Fruit fly (Drosophila melanogaster): ENCODE results near the gene Sse.

DNA sequence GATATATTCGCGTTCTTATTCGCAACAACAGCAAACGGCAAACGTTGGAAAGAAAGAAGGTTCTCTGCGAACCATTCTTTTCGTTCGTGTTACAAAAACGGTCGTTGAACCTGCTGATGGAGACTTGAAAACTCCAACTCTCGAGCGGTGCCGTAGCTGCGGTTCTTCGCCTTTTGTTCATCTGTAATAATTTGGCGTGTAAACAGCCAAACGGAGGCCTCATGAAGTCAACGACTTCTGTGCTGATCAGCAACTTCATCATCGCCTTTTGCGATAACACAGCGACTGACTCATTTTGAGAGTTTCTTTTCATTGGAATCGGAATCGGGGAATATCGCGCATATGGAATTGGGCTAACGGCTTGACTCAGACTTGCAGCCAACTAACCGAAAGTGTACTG, 44.7 kb downstream of the Sse start:
- TF ChIP-seq CG33017 (tag; optimal IDR thresholded peaks at IDR 0.05) (no peak), pad (GFP tag; optimal IDR thresholded peaks at IDR 0.05) (no peak), toe (GFP tag; optimal IDR thresholded peaks at IDR 0.05) (no peak), CG11617 (GFP tag; optimal IDR thresholded peaks at IDR 0.05) (no peak)

Measured in whole organism, adult.